Fruit fly (Drosophila melanogaster) whole organism, adult: Measurements from ENCODE around the gene CG16711.

Source experiments
- CG12768 ChIP-seq: fragments of 200-800 bp; sonication (Bioruptor generic); optimal IDR thresholded peaks from 2 replicates; lab custom pipeline; 2017; ENCODE audit warnings: missing biosample characterization, missing genetic modification characterization, mild to moderate bottlenecking, moderate library complexity, missing genetic modification reagents
- CG14711 ChIP-seq: fragments of 200-800 bp; sonication (Bioruptor generic); optimal IDR thresholded peaks from 2 replicates; lab custom pipeline; 2018; ENCODE audit warnings: missing biosample characterization, mild to moderate bottlenecking, missing genetic modification characterization, moderate library complexity
- CG1620 ChIP-seq: fragments of 200-800 bp; sonication (Bioruptor generic); optimal IDR thresholded peaks from 2 replicates; lab custom pipeline; 2016; ENCODE audit warnings: missing biosample characterization, missing genetic modification characterization
- CG33017 ChIP-seq: fragments of 200-800 bp; sonication (Bioruptor generic); optimal IDR thresholded peaks from 2 replicates; lab custom pipeline; 2018; ENCODE audit warnings: missing biosample characterization, mild to moderate bottlenecking, missing genetic modification characterization, moderate library complexity
- CG5204 ChIP-seq: fragments of 200-800 bp; sonication (Bioruptor generic); optimal IDR thresholded peaks from 2 replicates; lab custom pipeline; 2016; ENCODE audit warnings: missing biosample characterization, missing genetic modification characterization
- CG7045 ChIP-seq: fragments of 200-800 bp; sonication (Bioruptor generic); optimal IDR thresholded peaks from 2 replicates; lab custom pipeline; 2017; ENCODE audit warnings: missing biosample characterization, mild to moderate bottlenecking, missing genetic modification characterization
- Hr96 ChIP-seq: fragments of 200-800 bp; sonication (Bioruptor generic); optimal IDR thresholded peaks from 2 replicates; lab custom pipeline; 2016; ENCODE audit warnings: missing biosample characterization, missing genetic modification characterization
- Mnt ChIP-seq: fragments of 200-800 bp; sonication (Bioruptor generic); optimal IDR thresholded peaks from 2 replicates; lab custom pipeline; 2016; ENCODE audit warnings: missing biosample characterization, mild to moderate bottlenecking, missing genetic modification characterization
- cnc ChIP-seq, 2 experiments: fragments of >200 bp; optimal IDR thresholded peaks; 2 replicates each; lab custom pipeline; 2017
- kay ChIP-seq: fragments of 200-800 bp; sonication (Bioruptor generic); peaks from one replicate; lab custom pipeline; 2016; ENCODE audit warnings: missing biosample characterization, missing genetic modification characterization, borderline replicate concordance
- pad ChIP-seq: fragments of 200-800 bp; sonication (Bioruptor generic); optimal IDR thresholded peaks from 3 replicates; lab custom pipeline; 2017; ENCODE audit warnings: missing biosample characterization, missing genetic modification characterization, mild to moderate bottlenecking, moderate library complexity, missing genetic modification reagents
- tj ChIP-seq: fragments of 200-800 bp; sonication (Bioruptor generic); optimal IDR thresholded peaks from 3 replicates; lab custom pipeline; 2017; ENCODE audit warnings: missing biosample characterization, mild to moderate bottlenecking, missing genetic modification characterization, moderate library complexity
- toe ChIP-seq: fragments of 200-800 bp; sonication (Bioruptor generic); optimal IDR thresholded peaks from 2 replicates; lab custom pipeline; 2016; ENCODE audit warnings: missing biosample characterization, missing genetic modification characterization

DNA sequence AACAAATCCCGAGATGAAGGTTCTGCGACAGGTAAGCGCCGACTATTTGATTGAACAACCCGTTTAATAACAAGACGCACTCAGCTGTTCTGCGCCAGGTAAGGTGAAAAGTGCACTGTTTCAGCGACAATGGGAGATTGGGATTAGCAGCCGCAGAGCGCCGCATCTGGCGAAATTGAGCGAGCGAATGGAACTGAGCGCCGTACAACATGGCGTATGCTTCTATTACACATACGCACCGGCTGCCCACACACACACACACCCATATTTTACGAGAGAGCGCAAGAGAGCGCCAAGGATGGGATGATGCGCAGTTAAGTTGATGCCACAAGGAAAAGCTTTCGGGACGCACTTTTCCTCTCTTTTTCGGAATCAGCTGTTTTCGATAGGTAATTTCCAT, 8.9 kb upstream of the CG16711 start:
- TF ChIP-seq CG1620 (no peak), Hr96 (GFP tag; lab: Kevin White, UChicago) (no peak), tj (no peak), kay (GFP tag; lab: Kevin White, UChicago) (no peak), toe (GFP tag; lab: Kevin White, UChicago) (no peak), cnc (optimal IDR thresholded peaks at IDR 0.05; lab: Kevin White, UChicago) (no peak), pad (GFP tag; lab: Kevin White, UChicago) (no peak), CG12768 (GFP tag; lab: Kevin White, UChicago) (no peak), Mnt (GFP tag; lab: Kevin White, UChicago) (no peak), CG14711 (tag; lab: Kevin White, UChicago) (no peak), CG5204 (GFP tag; lab: Kevin White, UChicago) (no peak), CG33017 (tag; lab: Kevin White, UChicago) (no peak), CG7045 (GFP tag; lab: Kevin White, UChicago) (no peak)
